Worm (Caenorhabditis elegans) whole organism, late embryonic: Measurements from ENCODE around the gene fbxb-20.

ENCODE experiments used
- C38D4.7 ChIP-seq: fragments of 200-800 bp; sonication (Bioruptor generic); optimal IDR thresholded peaks from 2 replicates; lab custom pipeline; 2018; ENCODE audit warnings: mild to moderate bottlenecking, missing genetic modification characterization, moderate library complexity, missing compliant biosample characterization
- K02D7.2 ChIP-seq: sonication (generic microtip); optimal IDR thresholded peaks from 2 replicates; lab custom pipeline; 2017; ENCODE audit warnings: mild to moderate bottlenecking, missing genetic modification characterization, missing compliant biosample characterization
- K09A11.1 ChIP-seq: sonication (generic microtip); optimal IDR thresholded peaks from 2 replicates; lab custom pipeline; 2017; ENCODE audit warnings: antibody characterized with exemption, mild to moderate bottlenecking, missing genetic modification characterization, missing compliant biosample characterization; ENCODE audit not compliant: insufficient read depth
- ceh-14 ChIP-seq: sonication (generic microtip); optimal IDR thresholded peaks from 2 replicates; lab custom pipeline; 2016; ENCODE audit warnings: missing genotype, missing genetic modification characterization, missing compliant biosample characterization
- ceh-18 ChIP-seq: sonication (generic microtip); optimal IDR thresholded peaks from 2 replicates; lab custom pipeline; 2016; ENCODE audit warnings: missing genetic modification characterization, missing compliant biosample characterization
- ceh-22 ChIP-seq: sonication (generic microtip); optimal IDR thresholded peaks from 2 replicates; lab custom pipeline; 2017; ENCODE audit warnings: missing biosample characterization, missing genetic modification characterization
- ceh-24 ChIP-seq: sonication (generic microtip); optimal IDR thresholded peaks from 2 replicates; lab custom pipeline; 2016; ENCODE audit warnings: mild to moderate bottlenecking, missing genetic modification characterization, missing compliant biosample characterization
- ceh-30 ChIP-seq: fragments of 150-350 bp; optimal IDR thresholded peaks from 2 replicates; lab custom pipeline; 2014; ENCODE audit warnings: missing biosample characterization, missing genetic modification characterization
- ceh-31 ChIP-seq: sonication (generic microtip); optimal IDR thresholded peaks from 2 replicates; lab custom pipeline; 2016; ENCODE audit warnings: missing genetic modification characterization, missing compliant biosample characterization
- ceh-34 ChIP-seq: sonication (generic microtip); optimal IDR thresholded peaks from 2 replicates; lab custom pipeline; 2016; ENCODE audit warnings: mild to moderate bottlenecking, missing genetic modification characterization, missing compliant biosample characterization
- ceh-45 ChIP-seq: fragments of 200-800 bp; sonication (Bioruptor generic); IDR thresholded peaks from 2 replicates; pipeline ENCODE4 v1.3.6; 2022; ENCODE audit warnings: missing genetic modification reagents, missing genetic modification characterization, missing compliant biosample characterization
- ceh-9 ChIP-seq: sonication (generic microtip); optimal IDR thresholded peaks from 2 replicates; lab custom pipeline; 2016; ENCODE audit warnings: mild to moderate bottlenecking, missing genetic modification characterization, inconsistent platforms, missing compliant biosample characterization
- che-1 ChIP-seq: sonication (generic microtip); optimal IDR thresholded peaks from 2 replicates; lab custom pipeline; 2016; ENCODE audit warnings: mild to moderate bottlenecking, missing genetic modification characterization, missing compliant biosample characterization
- dmd-4 ChIP-seq: sonication (generic microtip); optimal IDR thresholded peaks from 2 replicates; lab custom pipeline; 2016; ENCODE audit warnings: borderline replicate concordance, missing genetic modification characterization, missing compliant biosample characterization
- dve-1 ChIP-seq: sonication (generic microtip); optimal IDR thresholded peaks from 2 replicates; lab custom pipeline; 2017; ENCODE audit warnings: antibody characterized with exemption, mild to moderate bottlenecking, missing genetic modification characterization, missing compliant biosample characterization
- elt-4 ChIP-seq: sonication (generic microtip); optimal IDR thresholded peaks from 2 replicates; lab custom pipeline; 2016; ENCODE audit warnings: missing genetic modification characterization, missing compliant biosample characterization
- ets-4 ChIP-seq: sonication (generic microtip); optimal IDR thresholded peaks from 2 replicates; lab custom pipeline; 2016; ENCODE audit warnings: missing genetic modification characterization, missing compliant biosample characterization
- fax-1 ChIP-seq: sonication (generic microtip); optimal IDR thresholded peaks from 2 replicates; lab custom pipeline; 2016; ENCODE audit warnings: missing genotype, missing genetic modification characterization, missing compliant biosample characterization
- hlh-13 ChIP-seq: fragments of 200-800 bp; sonication (Bioruptor generic); optimal IDR thresholded peaks from 2 replicates; lab custom pipeline; 2018; ENCODE audit warnings: mild to moderate bottlenecking, missing genetic modification characterization, missing compliant biosample characterization
- hlh-15 ChIP-seq: sonication (generic microtip); optimal IDR thresholded peaks from 2 replicates; lab custom pipeline; 2016; ENCODE audit warnings: missing genetic modification characterization, missing compliant biosample characterization
- lim-6 ChIP-seq: sonication (generic microtip); optimal IDR thresholded peaks from 2 replicates; lab custom pipeline; 2016; ENCODE audit warnings: missing genetic modification characterization, missing compliant biosample characterization
- lin-11 ChIP-seq: fragments of 200-800 bp; sonication (Bioruptor generic); optimal IDR thresholded peaks from 2 replicates; lab custom pipeline; 2018; ENCODE audit warnings: mild to moderate bottlenecking, missing genetic modification characterization, missing compliant biosample characterization
- mec-3 ChIP-seq: sonication (generic microtip); optimal IDR thresholded peaks from 2 replicates; lab custom pipeline; 2016; ENCODE audit warnings: borderline replicate concordance, missing genetic modification characterization, missing compliant biosample characterization
- nfya-1 ChIP-seq: sonication (generic microtip); optimal IDR thresholded peaks from 2 replicates; lab custom pipeline; 2017; ENCODE audit warnings: missing genetic modification characterization, mild to moderate bottlenecking, missing compliant biosample characterization, antibody characterized with exemption, moderate library complexity
- nhr-232 ChIP-seq: sonication (generic microtip); optimal IDR thresholded peaks from 2 replicates; lab custom pipeline; 2016; ENCODE audit warnings: missing genetic modification characterization, missing compliant biosample characterization
- npax-4 ChIP-seq: sonication (generic microtip); optimal IDR thresholded peaks from 2 replicates; lab custom pipeline; 2016; ENCODE audit warnings: missing genetic modification characterization, missing compliant biosample characterization
- pat-9 ChIP-seq: fragments of 200-800 bp; sonication (Bioruptor generic); optimal IDR thresholded peaks from 2 replicates; lab custom pipeline; 2018; ENCODE audit warnings: mild to moderate bottlenecking, missing genetic modification characterization, moderate library complexity, missing compliant biosample characterization
- pax-1 ChIP-seq: fragments of 150-350 bp; optimal IDR thresholded peaks from 2 replicates; lab custom pipeline; 2014; ENCODE audit warnings: missing biosample characterization, missing genetic modification characterization
- ref-2 ChIP-seq: sonication (generic microtip); optimal IDR thresholded peaks from 2 replicates; lab custom pipeline; 2016; ENCODE audit warnings: missing genetic modification characterization, missing compliant biosample characterization
- sdc-2 ChIP-seq: sonication (generic microtip); optimal IDR thresholded peaks from 2 replicates; lab custom pipeline; 2016; ENCODE audit warnings: missing genotype, missing genetic modification characterization, missing compliant biosample characterization
- syd-9 ChIP-seq: sonication (generic microtip); optimal IDR thresholded peaks from 2 replicates; lab custom pipeline; 2016; ENCODE audit warnings: mild to moderate bottlenecking, missing genetic modification characterization, moderate library complexity, missing compliant biosample characterization
- tbx-7 ChIP-seq: sonication (generic microtip); optimal IDR thresholded peaks from 2 replicates; lab custom pipeline; 2016; ENCODE audit warnings: missing genotype, missing genetic modification characterization, missing compliant biosample characterization
- ttx-3 ChIP-seq: sonication (generic microtip); optimal IDR thresholded peaks from 2 replicates; lab custom pipeline; 2016; ENCODE audit warnings: missing genetic modification reagents, missing genetic modification characterization, missing compliant biosample characterization
- unc-55 ChIP-seq: sonication (generic microtip); optimal IDR thresholded peaks from 2 replicates; lab custom pipeline; 2017; ENCODE audit warnings: missing biosample characterization, missing genetic modification reagents, missing genetic modification characterization
- unc-86 ChIP-seq: sonication (generic microtip); optimal IDR thresholded peaks from 2 replicates; lab custom pipeline; 2016; ENCODE audit warnings: missing genetic modification characterization, missing compliant biosample characterization
- ztf-16 ChIP-seq: sonication (generic microtip); optimal IDR thresholded peaks from 2 replicates; lab custom pipeline; 2017; ENCODE audit warnings: missing genetic modification characterization, missing compliant biosample characterization

The fbxb-20 gene

ce11 chrII:1650502-1650901 is at the start of gene fbxb-20:
Gene fbxb-20 (minus strand): TSS chrII:1650602.
- TF ChIP-seq ceh-34 (tag; lab: Kevin White, UChicago), result no peak
- TF ChIP-seq npax-4 (tag; lab: Kevin White, UChicago), result no peak
- TF ChIP-seq ets-4 (tag; lab: Kevin White, UChicago), result no peak

- TF ChIP-seq syd-9 (no peak), ceh-31 (tag; lab: Kevin White, UChicago) (no peak), ttx-3 (tag; lab: Kevin White, UChicago) (no peak), dve-1 (tag; lab: Kevin White, UChicago) (no peak), ceh-24 (no peak), nhr-232 (tag; lab: Kevin White, UChicago) (no peak), pax-1 (tag; lab: Kevin White, UChicago) (no peak), ceh-30 (tag; lab: Kevin White, UChicago) (no peak)
Measured at ce11 chrII:1695861-1696260, 45.5 kb upstream of the fbxb-20 start, which contains the start of gene F58E1.13. Gene F58E1.13 (minus strand): TSS chrII:1695872.

ce11 chrII:1694530-1694929 is 44.1 kb upstream of the fbxb-20 start, which contains the start of gene fbxc-26:
Gene fbxc-26 (minus strand): TSS chrII:1694630.
- no peak for TF ChIP-seq nfya-1 (tag; lab: Kevin White, UChicago)
- no peak for TF ChIP-seq ceh-18 (tag; lab: Kevin White, UChicago)
- TF ChIP-seq ref-2 (tag; lab: Kevin White, UChicago), result no peak
- TF ChIP-seq nhr-232 (tag; lab: Kevin White, UChicago), result no peak
- TF ChIP-seq elt-4, result no peak

- TF ChIP-seq ceh-18 (tag; lab: Kevin White, UChicago), result no peak
- no peak for TF ChIP-seq K02D7.2 (tag; lab: Kevin White, UChicago)
- TF ChIP-seq unc-86 (tag; lab: Kevin White, UChicago), result no peak
- TF ChIP-seq che-1 (tag; lab: Kevin White, UChicago), result no peak
- TF ChIP-seq ceh-45 (GFP tag; lab: Robert Waterston, UW), result no peak
- TF ChIP-seq lim-6 (tag; lab: Kevin White, UChicago), result no peak
- TF ChIP-seq pat-9 (tag; lab: Kevin White, UChicago), result no peak
- no peak for TF ChIP-seq ztf-16
- TF ChIP-seq fax-1 (tag; lab: Kevin White, UChicago), result no peak
- no peak for TF ChIP-seq C38D4.7 (GFP tag; lab: Kevin White, UChicago)
- TF ChIP-seq dmd-4 (tag; lab: Kevin White, UChicago), result no peak
- TF ChIP-seq mec-3, result no peak
- TF ChIP-seq ceh-9 (tag; lab: Kevin White, UChicago), result no peak
- TF ChIP-seq dve-1 (tag; lab: Kevin White, UChicago), result no peak
- TF ChIP-seq hlh-15 (tag; lab: Kevin White, UChicago), result no peak
Measured at ce11 chrII:1692827-1693226, 42.4 kb upstream of the fbxb-20 start, which contains the start of gene fbxc-21. Gene fbxc-21 (minus strand): TSS chrII:1692927.

ce11 chrII:1691011-1691410 is 40.6 kb upstream of the fbxb-20 start, which contains the start of gene fbxc-22:
Gene fbxc-22 (minus strand): TSS chrII:1691111.
- TF ChIP-seq ceh-31 (tag; lab: Kevin White, UChicago) (no peak), sdc-2 (no peak), lin-11 (tag; lab: Kevin White, UChicago) (no peak), unc-55 (GFP tag; lab: Kevin White, UChicago) (no peak), tbx-7 (no peak), ceh-14 (no peak), ref-2 (tag; lab: Kevin White, UChicago) (no peak), hlh-13 (GFP tag; lab: Kevin White, UChicago) (no peak), K09A11.1 (tag; lab: Kevin White, UChicago) (no peak), ceh-22 (tag; lab: Kevin White, UChicago) (no peak)
